Worm (Caenorhabditis elegans): ENCODE measurements around the gene Y66D12A.10.

DNA sequence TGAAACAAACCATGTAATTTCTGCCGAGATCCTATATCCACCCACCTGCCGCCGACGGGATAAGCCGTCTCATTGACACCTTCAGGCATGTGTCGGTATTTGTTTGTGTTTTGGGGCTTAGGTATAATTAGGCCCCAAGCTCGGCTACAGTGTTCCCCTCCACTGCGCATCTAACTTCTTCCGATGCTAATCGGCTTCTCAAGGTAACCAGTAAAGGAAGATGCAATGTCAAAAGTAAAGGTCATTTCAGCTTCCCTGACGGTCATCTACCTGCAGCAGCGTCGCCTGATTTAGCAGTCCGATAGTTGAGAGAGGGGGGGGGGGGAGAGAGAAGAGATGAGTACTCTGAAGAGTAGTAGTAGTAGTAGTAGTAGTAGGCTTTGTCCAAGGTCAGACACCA lies 7.4 kb upstream of the Y66D12A.10 start:
- TF ChIP-seq aly-2 (tag; optimal IDR thresholded peaks at IDR 0.05) (no peak), snpc-4 (tag; optimal IDR thresholded peaks at IDR 0.05) (no peak), pqm-1 (tag; optimal IDR thresholded peaks at IDR 0.05) (no peak), R02D3.7 (tag; optimal IDR thresholded peaks at IDR 0.05) (no peak)
